Worm (Caenorhabditis elegans) whole organism, mixed stage, embryonic: ENCODE measurements around the gene add-2.

Experiments used
- elt-1 ChIP-seq: sonication (generic microtip); optimal IDR thresholded peaks from 2 replicates; lab custom pipeline; 2017; ENCODE audit warnings: missing genetic modification characterization, mild to moderate bottlenecking, missing compliant biosample characterization, antibody characterized with exemption, moderate library complexity, borderline replicate concordance; ENCODE audit not compliant: insufficient read depth
- lin-13 ChIP-seq: fragments of 150-350 bp; optimal IDR thresholded peaks from 2 replicates; lab custom pipeline; 2014; ENCODE audit warnings: missing biosample characterization, missing genetic modification characterization
- unc-62 ChIP-seq: fragments of 150-350 bp; optimal IDR thresholded peaks from 2 replicates; lab custom pipeline; 2014; ENCODE audit warnings: missing biosample characterization, missing genetic modification reagents, missing genetic modification characterization

- TF ChIP-seq elt-1 (tag; lab: Kevin White, UChicago), result peak; percentile 31
- peak; percentile 93 for TF ChIP-seq lin-13 (tag; lab: Kevin White, UChicago)
- peak; percentile 25 for TF ChIP-seq unc-62 (GFP tag; lab: Kevin White, UChicago)
Observed at ce11 chrV:11979673-11980561, 33.3 kb downstream of the add-2 start, which contains the start of gene snr-4.
